Fruit fly (Drosophila melanogaster) whole organism: Measurements from ENCODE around the gene CG31805.

Experiments
- CG8478 ChIP-seq: fragments of >200 bp; optimal IDR thresholded peaks from 2 replicates; lab custom pipeline; 2018; ENCODE audit warnings: inconsistent platforms
- Dll ChIP-seq: fragments of >200 bp; optimal IDR thresholded peaks from 2 replicates; lab custom pipeline; 2017
- EcR ChIP-seq, 2 experiments: fragments of >200 bp; optimal IDR thresholded peaks; 2 replicates each; lab custom pipeline; 2017; ENCODE audit warnings: missing biosample characterization in 2 of 2, missing genetic modification characterization in 2 of 2, missing genetic modification reagents in 2 of 2
- pan ChIP-seq: fragments of >200 bp; optimal IDR thresholded peaks from 2 replicates; lab custom pipeline; 2017
- psq ChIP-seq: fragments of >200 bp; optimal IDR thresholded peaks from 2 replicates; lab custom pipeline; 2017
- usp ChIP-seq: fragments of >200 bp; optimal IDR thresholded peaks from 2 replicates; lab custom pipeline; 2017; ENCODE audit warnings: missing biosample characterization, missing genetic modification characterization, mixed read lengths

dm6 chr2L:16848670-16849069 lies 51.6 kb downstream of the CG31805 start, which contains the start of gene CG13284:
- TF ChIP-seq pan (lab: Kevin White, UChicago) (no peak), psq (lab: Kevin White, UChicago) (no peak), usp (GFP tag; lab: Kevin White, UChicago) (no peak), CG8478 (lab: Kevin White, UChicago) (no peak), EcR (GFP tag; optimal IDR thresholded peaks at IDR 0.05; lab: Kevin White, UChicago) (no peak), Dll (lab: Kevin White, UChicago) (no peak)
